Worm (Caenorhabditis elegans): ENCODE measurements around the gene F33G12.6.

- TF ChIP-seq nhr-11 (tag; optimal IDR thresholded peaks at IDR 0.05) (no peak), fkh-10 (GFP tag; optimal IDR thresholded peaks at IDR 0.05) (no peak), tbx-2 (tag; optimal IDR thresholded peaks at IDR 0.05) (no peak), ceh-16 (tag; optimal IDR thresholded peaks at IDR 0.05) (no peak), ceh-82 (tag; optimal IDR thresholded peaks at IDR 0.05) (no peak), skn-1 (tag; optimal IDR thresholded peaks at IDR 0.05) (no peak), elt-1 (tag; optimal IDR thresholded peaks at IDR 0.05) (no peak), ztf-11 (tag; optimal IDR thresholded peaks at IDR 0.05) (no peak), nhr-25 (tag; optimal IDR thresholded peaks at IDR 0.05) (no peak), pha-4 (tag; optimal IDR thresholded peaks at IDR 0.05) (no peak)
Observed at ce11 chrII:5033935-5034334, 15.8 kb upstream of the F33G12.6 start, which contains the start of gene F33G12.3.

Measured in whole organism, L3 larva.